Fruit fly (Drosophila melanogaster): ENCODE measurements around the gene CG3436.

CG3436 gene

dm6 chr2L:106540-106939 is 49.3 kb upstream of the CG3436 start, which contains the start of the genes Nhe1 and Sam-S (continued):
- TF ChIP-seq phol (tag; optimal IDR thresholded peaks at IDR 0.05) (no peak), lbe (GFP tag; optimal IDR thresholded peaks at IDR 0.05) (no peak), Dp (GFP tag; optimal IDR thresholded peaks at IDR 0.05) (peak; percentile 83), Rfx (GFP tag; IDR thresholded peaks at IDR 0.05) (no peak), dmrt99B (tag; optimal IDR thresholded peaks at IDR 0.05) (no peak), CG14441 (GFP tag; IDR thresholded peaks at IDR 0.05) (no peak), CG11247 (GFP tag; IDR thresholded peaks at IDR 0.05) (no peak), CG6654 (GFP tag; optimal IDR thresholded peaks at IDR 0.05) (no peak), Fer1 (GFP tag; optimal IDR thresholded peaks at IDR 0.05) (no peak), lab (GFP tag; optimal IDR thresholded peaks at IDR 0.05) (no peak), CG4424 (GFP tag; optimal IDR thresholded peaks at IDR 0.05) (no peak), kah (GFP tag; optimal IDR thresholded peaks at IDR 0.05) (no peak), CG14050 (GFP tag; IDR thresholded peaks at IDR 0.05) (no peak), Bgb (GFP tag; IDR thresholded peaks at IDR 0.05; ENCODE audit: partially characterized antibody) (0 out of 2 replicates have a peak, but pooled peaks have one; percentile 10), CG7839 (tag; optimal IDR thresholded peaks at IDR 0.05) (no peak), Hand (GFP tag; optimal IDR thresholded peaks at IDR 0.05) (no peak), CG4820 (GFP tag; optimal IDR thresholded peaks at IDR 0.05) (no peak), stwl (tag; optimal IDR thresholded peaks at IDR 0.05) (peak; percentile 8), sob (GFP tag; IDR thresholded peaks at IDR 0.05) (no peak), CG16779 (GFP tag; IDR thresholded peaks at IDR 0.05) (no peak), unc-4 (GFP tag; IDR thresholded peaks at IDR 0.05; ENCODE audit: partially characterized antibody) (0 out of 2 replicates have a peak, but pooled peaks have one; percentile 35), lmd (GFP tag; IDR thresholded peaks at IDR 0.05) (no peak), gcm2 (GFP tag; optimal IDR thresholded peaks at IDR 0.05) (no peak), CG2202 (tag; optimal IDR thresholded peaks at IDR 0.05) (no peak), CG13424 (tag; optimal IDR thresholded peaks at IDR 0.05) (no peak), CG17829 (tag; optimal IDR thresholded peaks at IDR 0.05) (no peak), CG15514 (GFP tag; optimal IDR thresholded peaks at IDR 0.05) (peak; percentile 95), CG2875 (GFP tag; optimal IDR thresholded peaks at IDR 0.05) (no peak), pita (GFP tag; optimal IDR thresholded peaks at IDR 0.05) (no peak), CG7556 (GFP tag; optimal IDR thresholded peaks at IDR 0.05) (no peak), Hr51 (GFP tag; optimal IDR thresholded peaks at IDR 0.05) (no peak), BEAF-32 (GFP tag; optimal IDR thresholded peaks at IDR 0.05) (peak; percentile 31), Dll (GFP tag; IDR thresholded peaks at IDR 0.05; ENCODE audit: partially characterized antibody) (peak; percentile 43; the same call in 1 of the 4 replicates), prd (optimal IDR thresholded peaks at IDR 0.05) (no peak), prd (GFP tag; IDR thresholded peaks at IDR 0.05) (no peak), Asciz (GFP tag; optimal IDR thresholded peaks at IDR 0.05) (no peak), CG17359 (tag; optimal IDR thresholded peaks at IDR 0.05) (no peak), CG10565 (GFP tag; optimal IDR thresholded peaks at IDR 0.05) (no peak), CG32532 (GFP tag; IDR thresholded peaks at IDR 0.05) (no peak), Mad (GFP tag; optimal IDR thresholded peaks at IDR 0.05) (no peak), CG13894 (tag; optimal IDR thresholded peaks at IDR 0.05) (no peak), btn (GFP tag; optimal IDR thresholded peaks at IDR 0.05) (no peak), CG8388 (GFP tag; optimal IDR thresholded peaks at IDR 0.05) (no peak), CG5245 (GFP tag; optimal IDR thresholded peaks at IDR 0.05) (no peak), CG9215 (GFP tag; IDR thresholded peaks at IDR 0.05) (no peak), Tbp (GFP tag; optimal IDR thresholded peaks at IDR 0.05) (no peak), ranshi (GFP tag; IDR thresholded peaks at IDR 0.05) (no peak), bigmax (GFP tag; optimal IDR thresholded peaks at IDR 0.05) (no peak), Dfd (GFP tag; optimal IDR thresholded peaks at IDR 0.05) (no peak), nerfin-2 (GFP tag; IDR thresholded peaks at IDR 0.05; ENCODE audit: partially characterized antibody) (0 out of 2 replicates have a peak, but pooled peaks have one; percentile 39), salm (tag; optimal IDR thresholded peaks at IDR 0.05) (no peak)

All from whole organism, embryonic.